Fruit fly (Drosophila melanogaster) S2 (cell line): ENCODE data around the gene Cpr30B.

Source experiments
- CG8478 ChIP-seq: fragments of >200 bp; optimal IDR thresholded peaks from 2 replicates; lab custom pipeline; 2018
- CTCF ChIP-seq, 2 experiments: fragments of >200 bp; optimal IDR thresholded peaks; 2 replicates each; lab custom pipeline; 2018

Cpr30B gene

dm6 chr2L:9506535-9507036, 36.1 kb upstream of the Cpr30B start:
- TF ChIP-seq CTCF (optimal IDR thresholded peaks at IDR 0.05; lab: Kevin White, UChicago) = no peak
- TF ChIP-seq CG8478 (lab: Kevin White, UChicago) = no peak

- TF ChIP-seq CTCF (optimal IDR thresholded peaks at IDR 0.05; lab: Kevin White, UChicago) (no peak), CG8478 (lab: Kevin White, UChicago) (no peak)
These were observed 34.0 kb upstream of the Cpr30B start for dm6 chr2L:9508547-9509197.

DNA sequence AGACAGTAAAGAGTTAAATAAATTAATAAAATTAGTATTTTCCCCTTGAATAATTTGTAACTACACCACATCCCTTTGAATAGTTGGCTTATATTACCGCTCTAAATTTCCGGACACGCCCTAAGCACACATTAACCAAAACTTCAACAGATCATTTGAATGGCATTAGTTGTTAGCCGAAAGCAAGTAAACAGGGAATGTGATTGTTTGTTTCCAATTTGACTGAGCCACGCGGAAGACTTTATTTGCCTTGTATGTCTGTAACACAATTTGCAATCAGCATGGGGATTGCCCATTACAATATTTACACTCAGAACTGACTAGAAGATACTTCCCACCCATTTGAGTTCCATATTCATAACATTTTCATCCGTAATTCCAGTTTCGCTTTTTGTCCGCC, 33.0 kb upstream of the Cpr30B start:
- TF ChIP-seq CTCF (optimal IDR thresholded peaks at IDR 0.05; lab: Kevin White, UChicago) (no peak), CG8478 (lab: Kevin White, UChicago) (no peak)

DNA sequence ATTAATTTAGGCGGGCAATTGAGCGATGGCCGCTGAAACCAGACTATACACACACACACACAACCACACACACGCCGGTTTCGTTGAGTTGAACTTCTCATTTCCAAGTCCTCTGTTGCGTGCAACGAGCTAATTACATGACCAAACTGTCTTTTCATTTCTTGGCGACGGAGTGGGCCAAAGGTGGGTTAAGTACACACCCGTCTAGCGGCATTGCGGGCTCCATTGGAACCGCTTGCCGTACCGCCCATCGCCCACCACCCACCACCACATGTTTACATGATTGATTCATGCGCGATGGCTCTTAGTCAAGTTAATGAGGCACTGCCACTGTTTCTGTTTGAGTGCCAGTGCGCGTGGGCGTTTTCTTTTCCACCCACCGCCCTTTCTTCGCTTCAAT, 32.2 kb upstream of the Cpr30B start:
- no peak for TF ChIP-seq CTCF (optimal IDR thresholded peaks at IDR 0.05; lab: Kevin White, UChicago)
- no peak for TF ChIP-seq CG8478 (lab: Kevin White, UChicago)

DNA sequence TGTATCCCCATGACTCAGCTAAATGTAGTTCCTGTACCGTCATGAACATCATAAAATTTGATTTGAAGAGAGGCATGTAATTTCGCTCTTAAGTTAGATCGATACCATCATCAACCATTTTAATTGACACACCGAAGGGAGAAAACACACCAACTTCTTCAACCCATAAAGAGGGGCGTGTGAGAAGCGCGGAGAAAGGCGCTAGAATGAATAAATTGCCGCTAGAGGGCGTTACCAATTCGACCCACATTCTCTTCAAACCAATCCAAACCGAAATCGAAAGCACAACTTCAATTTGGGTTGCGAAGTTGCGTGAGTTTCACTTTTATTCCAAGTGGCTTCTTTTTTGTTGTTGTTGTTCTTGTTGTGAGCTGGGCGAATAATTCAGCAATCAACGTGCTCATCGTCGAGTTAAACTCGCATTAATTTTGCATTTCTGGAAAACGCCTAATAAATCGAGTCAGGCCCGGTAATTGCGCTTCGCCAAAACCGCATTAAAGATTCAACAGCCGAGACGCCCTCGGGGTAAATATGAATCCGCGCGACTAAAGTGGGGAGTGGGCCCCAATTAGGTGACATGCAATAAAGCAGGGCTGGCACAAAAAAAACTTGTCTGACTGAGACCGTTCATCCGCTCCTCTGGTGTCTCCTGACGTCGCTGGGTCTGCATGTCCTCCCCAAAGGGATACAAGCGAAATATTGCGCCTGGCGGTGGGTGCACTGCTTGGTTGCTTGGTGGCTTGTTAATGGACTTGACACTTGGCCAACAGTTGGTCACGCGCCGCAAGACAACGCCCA, 30.1 kb upstream of the Cpr30B start:
- TF ChIP-seq CG8478 (lab: Kevin White, UChicago) = no peak
- peak; percentile 82 to 87 for TF ChIP-seq CTCF (optimal IDR thresholded peaks at IDR 0.05; lab: Kevin White, UChicago)

- TF ChIP-seq CTCF (optimal IDR thresholded peaks at IDR 0.05; lab: Kevin White, UChicago) (no peak), CG8478 (lab: Kevin White, UChicago) (no peak)
These were observed 28.9 kb upstream of the Cpr30B start for dm6 chr2L:9513771-9514170.

- TF ChIP-seq CG8478 (lab: Kevin White, UChicago) = no peak
- peak; percentile 1 to 60 for TF ChIP-seq CTCF (optimal IDR thresholded peaks at IDR 0.05; lab: Kevin White, UChicago)
These were observed 21.5 kb upstream of the Cpr30B start, which contains the start of gene Oatp30B for dm6 chr2L:9520886-9521868. Gene Oatp30B, plus strand, starts transcription at chr2L:9521210.

dm6 chr2L:9522766-9523174, 19.9 kb upstream of the Cpr30B start:
- no peak for TF ChIP-seq CTCF (optimal IDR thresholded peaks at IDR 0.05; lab: Kevin White, UChicago)
- no peak for TF ChIP-seq CG8478 (lab: Kevin White, UChicago)

DNA sequence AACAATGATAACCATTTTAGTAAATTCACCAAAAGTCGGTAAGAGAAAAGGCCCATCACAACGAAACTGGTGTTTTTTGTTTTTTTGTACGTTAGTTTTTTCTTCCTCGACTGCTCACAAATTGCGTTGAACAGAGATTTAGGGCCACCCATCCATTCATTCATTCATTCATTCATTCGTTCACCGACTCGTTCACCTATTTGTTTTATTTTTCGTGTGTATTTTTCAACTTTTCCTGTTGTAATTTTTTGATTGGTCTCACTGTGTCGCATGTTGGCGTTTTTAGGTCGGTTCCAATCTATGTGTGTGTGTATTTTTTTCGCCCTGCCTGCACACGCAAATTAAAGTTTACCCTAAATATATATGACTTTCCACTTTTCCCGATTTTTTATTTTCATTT, 17.8 kb upstream of the Cpr30B start:
- TF ChIP-seq CTCF (optimal IDR thresholded peaks at IDR 0.05; lab: Kevin White, UChicago) = no peak

DNA sequence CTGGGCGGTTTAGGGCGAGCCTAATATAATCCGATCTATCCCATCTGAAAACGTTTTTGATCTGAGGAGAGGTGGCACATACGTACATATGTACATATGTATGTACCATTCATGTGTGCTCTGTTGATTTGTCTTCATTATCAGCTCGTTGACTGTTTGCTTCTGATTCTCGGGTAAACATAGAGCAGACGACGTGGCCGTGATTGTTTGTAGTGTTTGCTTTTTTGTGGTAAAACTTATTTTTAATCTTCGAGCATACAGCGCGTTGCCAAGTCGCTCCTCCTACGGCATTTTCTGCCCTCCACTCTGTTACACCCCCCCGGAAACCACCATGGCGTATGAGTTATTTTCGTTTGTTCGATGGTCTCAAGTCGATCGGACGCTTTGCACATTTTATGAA, 17.0 kb upstream of the Cpr30B start:
- no peak for TF ChIP-seq CG8478 (lab: Kevin White, UChicago)
- no peak for TF ChIP-seq CTCF (optimal IDR thresholded peaks at IDR 0.05; lab: Kevin White, UChicago)

- TF ChIP-seq CG8478 (lab: Kevin White, UChicago) (no peak), CTCF (optimal IDR thresholded peaks at IDR 0.05; lab: Kevin White, UChicago) (no peak)
These were observed 16.2 kb upstream of the Cpr30B start for dm6 chr2L:9526518-9526917.

- no peak for TF ChIP-seq CTCF (optimal IDR thresholded peaks at IDR 0.05; lab: Kevin White, UChicago)
- no peak for TF ChIP-seq CG8478 (lab: Kevin White, UChicago)
These were observed 14.5 kb upstream of the Cpr30B start, which contains the start of gene CG31883 for dm6 chr2L:9528215-9528614. Gene CG31883, plus strand, starts transcription at chr2L:9528515.

DNA sequence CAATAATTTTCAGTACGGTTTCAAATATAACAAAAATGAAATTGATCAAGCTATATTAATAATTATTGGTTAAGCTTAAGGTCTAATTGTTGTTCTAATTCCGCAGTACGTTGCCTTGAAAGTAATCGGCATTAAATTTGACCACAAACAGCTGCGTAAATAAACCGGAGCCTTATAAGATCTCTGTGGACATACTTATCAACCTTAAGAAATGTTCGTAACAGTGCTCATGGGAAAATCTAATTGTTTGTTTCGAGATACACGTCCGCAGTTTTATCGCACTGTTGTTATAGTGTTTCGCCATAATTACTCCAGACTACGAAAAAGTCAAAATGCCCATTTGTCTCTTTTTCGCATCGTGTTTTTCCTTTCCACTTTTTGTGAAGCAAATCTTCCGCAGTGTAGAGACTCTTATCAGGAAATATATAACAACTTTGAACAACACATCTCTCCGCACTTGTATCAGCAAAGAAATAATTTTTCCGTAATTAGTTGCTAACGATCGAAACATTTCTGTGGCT, 12.8 kb upstream of the Cpr30B start:
- TF ChIP-seq CG8478 (lab: Kevin White, UChicago) (no peak), CTCF (optimal IDR thresholded peaks at IDR 0.05; lab: Kevin White, UChicago) (no peak)

- TF ChIP-seq CG8478 (lab: Kevin White, UChicago) (no peak), CTCF (optimal IDR thresholded peaks at IDR 0.05; lab: Kevin White, UChicago) (peak; percentile 38 to 87)
These were observed 2.6 kb upstream of the Cpr30B start, which contains the start of gene CG17855 for dm6 chr2L:9539988-9540573. Gene CG17855, plus strand, starts transcription at chr2L:9540523.
